Fruit fly (Drosophila melanogaster): ENCODE measurements around the gene CG32109.

CG32109 gene

DNA sequence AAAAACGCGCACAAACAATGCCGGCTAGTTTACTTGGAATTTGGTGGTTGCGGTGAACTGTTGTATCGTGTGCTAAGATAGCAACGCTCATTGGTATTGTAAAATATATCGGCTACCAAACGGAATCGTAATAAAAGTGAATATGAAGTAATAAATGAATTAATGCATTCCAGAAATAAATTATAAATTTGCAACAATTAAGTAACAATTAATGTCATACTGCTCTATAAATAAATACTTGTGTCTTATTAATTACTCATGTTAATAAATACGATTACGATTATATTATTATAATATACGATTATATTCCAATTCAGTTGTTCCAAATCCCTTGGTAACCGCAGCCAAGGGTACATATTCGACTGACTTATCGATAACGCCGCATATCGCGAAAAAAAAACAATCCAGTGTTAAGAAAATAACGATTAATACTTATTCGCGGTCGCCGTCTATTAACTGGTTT lies 10.6 kb upstream of the CG32109 start, which contains the start of the genes SmD1 and Ptp69D:
TSS of gene SmD1 (minus strand) at position 62 of the 463 bp plus-strand sequence.
TSS of gene Ptp69D (plus strand) at position 396 of the 463 bp plus-strand sequence.
- peak; percentile 72 for TF ChIP-seq Dref (GFP tag; IDR thresholded peaks at IDR 0.05)
- peak; percentile 14 for TF ChIP-seq D19A (tag; optimal IDR thresholded peaks at IDR 0.05)
- peak; percentile 81 for TF ChIP-seq CG10267 (tag; optimal IDR thresholded peaks at IDR 0.05)
- TF ChIP-seq Doc3 (GFP tag; IDR thresholded peaks at IDR 0.05; ENCODE audit: partially characterized antibody), result peak; percentile 73
- peak; percentile 91 for TF ChIP-seq sd (tag; optimal IDR thresholded peaks at IDR 0.05)
- TF ChIP-seq CG8290 (GFP tag; optimal IDR thresholded peaks at IDR 0.05), result peak; percentile 20
- TF ChIP-seq CG8290 (tag; optimal IDR thresholded peaks at IDR 0.05), result no peak
- peak; percentile 81 for TF ChIP-seq sna (GFP tag; IDR thresholded peaks at IDR 0.05; ENCODE audit: partially characterized antibody)
- peak; percentile 87 for TF ChIP-seq CG16813 (GFP tag; IDR thresholded peaks at IDR 0.05; ENCODE audit: partially characterized antibody)
- TF ChIP-seq CG2202 (tag; optimal IDR thresholded peaks at IDR 0.05), result no peak
- TF ChIP-seq phol (tag; optimal IDR thresholded peaks at IDR 0.05), result peak; percentile 60
- no peak for TF ChIP-seq CG17612 (GFP tag; IDR thresholded peaks at IDR 0.05)
- TF ChIP-seq Ravus (GFP tag; IDR thresholded peaks at IDR 0.05), result no peak
- peak; percentile 62 for TF ChIP-seq bbx (GFP tag; IDR thresholded peaks at IDR 0.05; ENCODE audit: partially characterized antibody)
- peak; percentile 10 for TF ChIP-seq dmrt11E (tag; optimal IDR thresholded peaks at IDR 0.05)
- no peak for TF ChIP-seq pb (GFP tag; optimal IDR thresholded peaks at IDR 0.05)
- TF ChIP-seq CG3995 (GFP tag; optimal IDR thresholded peaks at IDR 0.05), result peak; percentile 26
- TF ChIP-seq gfzf (GFP tag; optimal IDR thresholded peaks at IDR 0.05), result peak; percentile 7
- TF ChIP-seq CG17361 (GFP tag; IDR thresholded peaks at IDR 0.05), result peak; percentile 65; the same call in 2 of the 3 replicates
- peak; percentile 24 for TF ChIP-seq CG17829 (tag; optimal IDR thresholded peaks at IDR 0.05)
- no peak for TF ChIP-seq bab2 (GFP tag; optimal IDR thresholded peaks at IDR 0.05)
- TF ChIP-seq bigmax (GFP tag; optimal IDR thresholded peaks at IDR 0.05), result peak; percentile 64
- peak; percentile 15 for TF ChIP-seq CG2120 (GFP tag; optimal IDR thresholded peaks at IDR 0.05)
- TF ChIP-seq CG11723 (GFP tag; optimal IDR thresholded peaks at IDR 0.05), result peak; percentile 47
- peak; percentile 82 for TF ChIP-seq inv (GFP tag; IDR thresholded peaks at IDR 0.05; ENCODE audit: partially characterized antibody)
- no peak for TF ChIP-seq ranshi (GFP tag; IDR thresholded peaks at IDR 0.05)
- TF ChIP-seq pfk (GFP tag; optimal IDR thresholded peaks at IDR 0.05), result peak; percentile 90
- peak; percentile 24 for TF ChIP-seq YL-1 (GFP tag; optimal IDR thresholded peaks at IDR 0.05)
- no peak for TF ChIP-seq CG16779 (GFP tag; IDR thresholded peaks at IDR 0.05)
- TF ChIP-seq mld (GFP tag; IDR thresholded peaks at IDR 0.05; ENCODE audit: partially characterized antibody), result 0 out of 3 replicates have a peak, but pooled peaks have one; percentile 40
- peak; percentile 72 for TF ChIP-seq CG14710 (tag; optimal IDR thresholded peaks at IDR 0.05)
- peak; percentile 66 for TF ChIP-seq CG12391 (tag; optimal IDR thresholded peaks at IDR 0.05)
- TF ChIP-seq trem (tag; optimal IDR thresholded peaks at IDR 0.05), result peak; percentile 68
- peak; percentile 65 for TF ChIP-seq CG15514 (GFP tag; optimal IDR thresholded peaks at IDR 0.05)
- TF ChIP-seq CG2712 (tag; optimal IDR thresholded peaks at IDR 0.05), result peak; percentile 58
- TF ChIP-seq ash1 (GFP tag; optimal IDR thresholded peaks at IDR 0.05), result no peak
- peak; percentile 45 for TF ChIP-seq Sry-δ (GFP tag; optimal IDR thresholded peaks at IDR 0.05)
- TF ChIP-seq CG33557 (GFP tag; optimal IDR thresholded peaks at IDR 0.05), result peak; percentile 13
- TF ChIP-seq Dek (tag; optimal IDR thresholded peaks at IDR 0.05), result no peak
- peak; percentile 78 for TF ChIP-seq CG13287 (GFP tag; IDR thresholded peaks at IDR 0.05; ENCODE audit: partially characterized antibody)
- TF ChIP-seq chm (GFP tag; IDR thresholded peaks at IDR 0.05), result no peak
- TF ChIP-seq ssp (GFP tag; IDR thresholded peaks at IDR 0.05), result peak; percentile 77
- peak; percentile 69 for TF ChIP-seq stwl (tag; optimal IDR thresholded peaks at IDR 0.05)
- no peak for TF ChIP-seq CG8478 (optimal IDR thresholded peaks at IDR 0.05)
- peak; percentile 68 for TF ChIP-seq nmo (GFP tag; optimal IDR thresholded peaks at IDR 0.05)
- peak in 1 of 2 experiments; percentile 48 for TF ChIP-seq tll (GFP tag; optimal IDR thresholded peaks at IDR 0.05)
- TF ChIP-seq Ets97D (GFP tag; optimal IDR thresholded peaks at IDR 0.05), result peak; percentile 2
- TF ChIP-seq sr (GFP tag; IDR thresholded peaks at IDR 0.05), result no peak
- no peak for TF ChIP-seq CG2889 (GFP tag; IDR thresholded peaks at IDR 0.05)
- no peak for TF ChIP-seq CG10565 (GFP tag; optimal IDR thresholded peaks at IDR 0.05)
